Worm (Caenorhabditis elegans): ENCODE measurements around the gene rpl-7A.

ce11 chrIV:4400350-4401326 is 10.2 kb upstream of the rpl-7A start, which contains the start of gene Y24D9A.6:
- TF ChIP-seq flt-1 (GFP tag; IDR thresholded peaks at IDR 0.05) = no peak
- TF ChIP-seq ceh-13 (GFP tag; optimal IDR thresholded peaks at IDR 0.05) = no peak
- no peak for TF ChIP-seq hnd-1 (tag; optimal IDR thresholded peaks at IDR 0.05)
- no peak for TF ChIP-seq ama-1 (optimal IDR thresholded peaks at IDR 0.05)
- no peak for TF ChIP-seq ets-7 (tag; optimal IDR thresholded peaks at IDR 0.05)
- no peak for TF ChIP-seq ceh-36 (tag; optimal IDR thresholded peaks at IDR 0.05)
- no peak for TF ChIP-seq tbx-11 (GFP tag; IDR thresholded peaks at IDR 0.05)
- TF ChIP-seq scrt-1 (GFP tag; IDR thresholded peaks at IDR 0.05) = no peak

Data from whole organism, early embryonic.